Worm (Caenorhabditis elegans): ENCODE data around the gene C43F9.5.

The C43F9.5 gene

ce11 chrIV:10609920-10610319, 19.4 kb upstream of the C43F9.5 start:
- TF ChIP-seq unc-62 (GFP tag; optimal IDR thresholded peaks at IDR 0.05) (no peak), elt-1 (tag; optimal IDR thresholded peaks at IDR 0.05; ENCODE audit: borderline replicate concordance, insufficient read depth) (no peak), cnd-1 (tag; optimal IDR thresholded peaks at IDR 0.05) (no peak), snpc-4 (tag; optimal IDR thresholded peaks at IDR 0.05) (no peak), pha-4 (tag; optimal IDR thresholded peaks at IDR 0.05) (no peak), ces-1 (GFP tag; optimal IDR thresholded peaks at IDR 0.05) (no peak), nhr-28 (tag; optimal IDR thresholded peaks at IDR 0.05) (no peak), nhr-76 (tag; optimal IDR thresholded peaks at IDR 0.05) (no peak), lin-13 (tag; optimal IDR thresholded peaks at IDR 0.05) (no peak), mep-1 (tag; optimal IDR thresholded peaks at IDR 0.05) (no peak)

- no peak for TF ChIP-seq nhr-237 (tag; optimal IDR thresholded peaks at IDR 0.05)
- no peak for TF ChIP-seq sptf-1 (tag; optimal IDR thresholded peaks at IDR 0.05)
- no peak for TF ChIP-seq unc-120 (tag; optimal IDR thresholded peaks at IDR 0.05; ENCODE audit: poor library complexity, severe bottlenecking)
- no peak for TF ChIP-seq pha-4 (tag; optimal IDR thresholded peaks at IDR 0.05)
- TF ChIP-seq unc-62 (GFP tag; optimal IDR thresholded peaks at IDR 0.05), result no peak
- no peak for TF ChIP-seq unc-39 (tag; optimal IDR thresholded peaks at IDR 0.05)
- no peak for TF ChIP-seq M03D4.4 (tag; optimal IDR thresholded peaks at IDR 0.05)
- no peak for TF ChIP-seq flh-1 (GFP tag; optimal IDR thresholded peaks at IDR 0.05)
- TF ChIP-seq ham-2 (GFP tag; optimal IDR thresholded peaks at IDR 0.05), result no peak
- no peak for TF ChIP-seq nhr-12 (tag; optimal IDR thresholded peaks at IDR 0.05)
- TF ChIP-seq ceh-39 (tag; optimal IDR thresholded peaks at IDR 0.05), result no peak
- no peak for TF ChIP-seq cnd-1 (tag; optimal IDR thresholded peaks at IDR 0.05)
- no peak for TF ChIP-seq lsy-2 (tag; optimal IDR thresholded peaks at IDR 0.05)
- TF ChIP-seq zip-8 (tag; optimal IDR thresholded peaks at IDR 0.05), result no peak
- no peak for TF ChIP-seq hlh-1 (tag; optimal IDR thresholded peaks at IDR 0.05)
- TF ChIP-seq tbx-8 (GFP tag; optimal IDR thresholded peaks at IDR 0.05), result no peak
Observed at ce11 chrIV:10608275-10608674, 17.7 kb upstream of the C43F9.5 start, which contains the start of gene R09H10.6. R09H10.6 (plus strand) TSS chrIV:10608575.

- no peak for TF ChIP-seq drap-1 (GFP tag; optimal IDR thresholded peaks at IDR 0.05)
- TF ChIP-seq elt-1 (tag; optimal IDR thresholded peaks at IDR 0.05; ENCODE audit: borderline replicate concordance, insufficient read depth), result no peak
- TF ChIP-seq nhr-12 (tag; optimal IDR thresholded peaks at IDR 0.05), result no peak
- no peak for TF ChIP-seq elt-3 (tag; optimal IDR thresholded peaks at IDR 0.05)
- TF ChIP-seq sptf-1 (tag; optimal IDR thresholded peaks at IDR 0.05), result no peak
- no peak for TF ChIP-seq ceh-39 (tag; optimal IDR thresholded peaks at IDR 0.05)
- no peak for TF ChIP-seq ztf-11 (tag; optimal IDR thresholded peaks at IDR 0.05)
- TF ChIP-seq blmp-1 (tag; optimal IDR thresholded peaks at IDR 0.05), result no peak
- TF ChIP-seq hlh-1 (tag; optimal IDR thresholded peaks at IDR 0.05), result no peak
- no peak for TF ChIP-seq unc-120 (tag; optimal IDR thresholded peaks at IDR 0.05; ENCODE audit: poor library complexity, severe bottlenecking)
Observed at ce11 chrIV:10606575-10607080, 16.1 kb upstream of the C43F9.5 start, which contains the start of gene R09H10.3. R09H10.3 (plus strand) TSS chrIV:10607030.

ce11 chrIV:10602644-10603043, 12.1 kb upstream of the C43F9.5 start, which contains the start of gene R09H10.2:
R09H10.2 (plus strand) TSS chrIV:10602944.
- no peak for TF ChIP-seq ceh-43 (GFP tag; optimal IDR thresholded peaks at IDR 0.05)
- no peak for TF ChIP-seq sem-2 (GFP tag; optimal IDR thresholded peaks at IDR 0.05)
- no peak for TF ChIP-seq ceh-39 (tag; optimal IDR thresholded peaks at IDR 0.05)
- TF ChIP-seq tbx-8 (GFP tag; optimal IDR thresholded peaks at IDR 0.05), result no peak
- no peak for TF ChIP-seq pha-4 (tag; optimal IDR thresholded peaks at IDR 0.05)
- TF ChIP-seq ceh-83 (GFP tag; optimal IDR thresholded peaks at IDR 0.05), result no peak
- no peak for TF ChIP-seq mep-1 (tag; optimal IDR thresholded peaks at IDR 0.05)

- TF ChIP-seq M03D4.4 (tag; optimal IDR thresholded peaks at IDR 0.05) (no peak), zip-8 (tag; optimal IDR thresholded peaks at IDR 0.05) (no peak), unc-120 (tag; optimal IDR thresholded peaks at IDR 0.05; ENCODE audit: poor library complexity, severe bottlenecking) (no peak), mls-2 (tag; optimal IDR thresholded peaks at IDR 0.05) (no peak), mep-1 (tag; optimal IDR thresholded peaks at IDR 0.05) (no peak), lin-13 (tag; optimal IDR thresholded peaks at IDR 0.05) (no peak), mab-5 (tag; optimal IDR thresholded peaks at IDR 0.05) (no peak), tbx-8 (GFP tag; optimal IDR thresholded peaks at IDR 0.05) (no peak), elt-3 (tag; optimal IDR thresholded peaks at IDR 0.05) (no peak), ces-1 (GFP tag; optimal IDR thresholded peaks at IDR 0.05) (no peak), nhr-2 (tag; optimal IDR thresholded peaks at IDR 0.05) (no peak), ham-2 (GFP tag; optimal IDR thresholded peaks at IDR 0.05) (no peak), nhr-28 (tag; optimal IDR thresholded peaks at IDR 0.05) (no peak), blmp-1 (tag; optimal IDR thresholded peaks at IDR 0.05) (no peak), flh-1 (GFP tag; optimal IDR thresholded peaks at IDR 0.05) (no peak), nhr-76 (tag; optimal IDR thresholded peaks at IDR 0.05) (no peak), pha-4 (tag; optimal IDR thresholded peaks at IDR 0.05) (no peak)
Observed at ce11 chrIV:10599983-10600382, 9.4 kb upstream of the C43F9.5 start, which contains the start of gene R09H10.1. R09H10.1 (plus strand) TSS chrIV:10600283.
